Fruit fly (Drosophila melanogaster) whole organism, pupa: ENCODE data around the gene Nin.

ENCODE experiments used
- CG14655 ChIP-seq: fragments of 200-800 bp; sonication (Bioruptor generic); optimal IDR thresholded peaks from 3 replicates; lab custom pipeline; 2017; ENCODE audit warnings: mild to moderate bottlenecking, missing biosample characterization, missing genetic modification reagents, missing genetic modification characterization
- CG17806 ChIP-seq: fragments of 200-800 bp; sonication (Bioruptor generic); optimal IDR thresholded peaks from 2 replicates; lab custom pipeline; 2018; ENCODE audit warnings: missing biosample characterization, mild to moderate bottlenecking, missing genetic modification characterization, moderate library complexity
- CG32121 ChIP-seq: fragments of 200-800 bp; sonication (Bioruptor generic); IDR thresholded peaks from 2 replicates; pipeline ENCODE4 v1.3.6; 2022; ENCODE audit warnings: missing biosample characterization, missing genetic modification characterization
- CG34367 ChIP-seq: fragments of 200-800 bp; sonication (Bioruptor generic); optimal IDR thresholded peaks from 2 replicates; lab custom pipeline; 2018; ENCODE audit warnings: missing biosample characterization, mild to moderate bottlenecking, missing genetic modification characterization
- CG8159 ChIP-seq: fragments of 200-800 bp; sonication (Bioruptor generic); optimal IDR thresholded peaks from 3 replicates; lab custom pipeline; 2018; ENCODE audit warnings: missing biosample characterization, mild to moderate bottlenecking, missing genetic modification characterization, moderate library complexity
- CG8301 ChIP-seq: fragments of 200-800 bp; sonication (Bioruptor generic); optimal IDR thresholded peaks from 2 replicates; lab custom pipeline; 2018; ENCODE audit warnings: missing biosample characterization, mild to moderate bottlenecking, missing genetic modification characterization
- EcR ChIP-seq: fragments of 200-800 bp; sonication (Bioruptor generic); optimal IDR thresholded peaks from 3 replicates; lab custom pipeline; 2019; ENCODE audit warnings: missing biosample characterization, missing genetic modification characterization, mild to moderate bottlenecking, moderate library complexity, missing genetic modification reagents
- Ets98B ChIP-seq: fragments of 200-800 bp; sonication (Bioruptor generic); IDR thresholded peaks from 2 replicates; pipeline ENCODE4 v1.3.6; 2022; ENCODE audit warnings: missing biosample characterization, missing genetic modification characterization
- Snoo ChIP-seq: fragments of 200-800 bp; sonication (Bioruptor generic); optimal IDR thresholded peaks from 3 replicates; lab custom pipeline; 2017; ENCODE audit warnings: missing biosample characterization, mild to moderate bottlenecking, missing genetic modification characterization, inconsistent platforms
- fd96Ca ChIP-seq: fragments of 200-800 bp; sonication (Bioruptor generic); IDR thresholded peaks from 3 replicates; pipeline ENCODE4 v1.3.6; 2022; ENCODE audit warnings: missing biosample characterization, missing genetic modification characterization
- gl ChIP-seq: fragments of 200-800 bp; sonication (Bioruptor generic); optimal IDR thresholded peaks from 2 replicates; lab custom pipeline; 2018; ENCODE audit warnings: missing biosample characterization, mild to moderate bottlenecking, missing genetic modification characterization
- rn ChIP-seq: fragments of 200-800 bp; sonication (Bioruptor generic); IDR thresholded peaks from 2 replicates; pipeline ENCODE4 v1.3.6; 2022; ENCODE audit warnings: missing biosample characterization, missing genetic modification characterization

- TF ChIP-seq CG8301 (tag; lab: Kevin White, UChicago) (no peak), CG17806 (tag; lab: Kevin White, UChicago) (no peak), Ets98B (GFP tag; lab: Robert Waterston, UW) (no peak), gl (tag; lab: Kevin White, UChicago) (no peak), rn (GFP tag; lab: Robert Waterston, UW) (no peak), fd96Ca (GFP tag; lab: Robert Waterston, UW) (no peak), CG8159 (tag; lab: Kevin White, UChicago) (no peak), CG14655 (GFP tag; lab: Kevin White, UChicago) (no peak), CG32121 (GFP tag; lab: Robert Waterston, UW) (no peak), Snoo (tag; lab: Kevin White, UChicago) (no peak), CG34367 (tag; lab: Kevin White, UChicago) (no peak), EcR (no peak)
Observed at dm6 chr2L:5232967-5233909, 45.1 kb downstream of the Nin start.
